Worm (Caenorhabditis elegans) whole organism, young adult: ENCODE results near the gene kars-1.

Experiments
- F37B4.10 ChIP-seq: fragments of 200-800 bp; sonication (Bioruptor generic); IDR thresholded peaks from 2 replicates; pipeline ENCODE4 v1.3.6; 2022; ENCODE audit warnings: missing genetic modification characterization, missing compliant biosample characterization
- K12H6.12 ChIP-seq: fragments of 200-800 bp; sonication (Bioruptor generic); optimal IDR thresholded peaks from 2 replicates; lab custom pipeline; 2018; ENCODE audit warnings: mild to moderate bottlenecking, missing genetic modification characterization, missing compliant biosample characterization
- Y53G8AR.9 ChIP-seq: fragments of 200-800 bp; sonication (Bioruptor generic); conservative IDR thresholded peaks from 2 replicates; pipeline ENCODE4 v1.3.6; 2022; ENCODE audit warnings: missing genetic modification reagents, missing genetic modification characterization, missing compliant biosample characterization
- him-1 ChIP-seq: sonication (generic microtip); optimal IDR thresholded peaks from 2 replicates; lab custom pipeline; 2016; ENCODE audit warnings: missing genotype, missing genetic modification reagents, missing genetic modification characterization, missing compliant biosample characterization

ce11 chrII:7050021-7050722, 22.0 kb downstream of the kars-1 start, which contains the start of the genes tcer-1 and ZK1127.5:
- TF ChIP-seq Y53G8AR.9 (GFP tag; lab: Robert Waterston, UW) (no peak), him-1 (no peak), F37B4.10 (no peak), K12H6.12 (tag; lab: Kevin White, UChicago) (no peak)
